Fruit fly (Drosophila melanogaster): Measurements from ENCODE around the gene Ance-3.
A peak's percentile ranks its signal among the peaks of the same experiment; 100 is the strongest.

Gene Ance-3

DNA sequence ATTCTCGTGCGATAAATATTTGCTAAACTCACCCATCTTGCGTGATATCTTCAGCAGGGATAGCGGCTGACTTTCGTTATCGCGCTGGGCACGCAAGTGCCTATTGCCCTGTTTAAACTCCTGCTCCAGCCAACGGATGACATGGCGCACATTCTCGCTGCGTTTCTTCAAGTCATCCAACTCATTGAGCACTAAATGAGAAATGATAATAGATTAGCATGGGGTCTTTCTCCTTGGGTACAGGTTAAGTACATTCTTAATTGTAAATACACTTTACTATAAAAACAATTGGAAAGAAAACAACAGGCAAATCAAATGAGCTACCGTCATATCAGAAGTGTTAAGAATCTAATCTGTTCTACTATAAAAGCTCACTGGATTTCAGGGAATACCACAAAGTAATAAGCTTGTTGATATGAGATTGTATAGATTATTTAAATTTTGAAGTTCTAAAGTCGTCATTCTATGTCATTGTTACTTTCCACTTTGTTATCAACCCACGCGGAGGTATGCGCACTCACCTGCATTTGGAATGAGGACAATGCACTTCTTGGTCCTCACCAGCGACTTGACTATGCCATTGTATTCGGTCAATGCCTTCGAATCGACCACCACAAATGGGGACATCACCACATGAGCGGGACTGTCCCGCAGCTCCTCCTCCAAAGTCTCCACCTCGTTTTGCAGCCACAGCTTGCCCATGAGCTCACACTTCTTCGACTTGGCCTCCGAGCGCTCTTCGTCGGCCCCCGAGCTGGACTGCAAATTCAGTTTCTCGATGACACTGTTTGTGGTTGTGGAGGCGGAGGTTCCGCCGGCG lies 14.2 kb upstream of the Ance-3 start:
- TF ChIP-seq CG17801 (GFP tag; optimal IDR thresholded peaks at IDR 0.05; ENCODE audit: partially characterized antibody) = no peak

DNA sequence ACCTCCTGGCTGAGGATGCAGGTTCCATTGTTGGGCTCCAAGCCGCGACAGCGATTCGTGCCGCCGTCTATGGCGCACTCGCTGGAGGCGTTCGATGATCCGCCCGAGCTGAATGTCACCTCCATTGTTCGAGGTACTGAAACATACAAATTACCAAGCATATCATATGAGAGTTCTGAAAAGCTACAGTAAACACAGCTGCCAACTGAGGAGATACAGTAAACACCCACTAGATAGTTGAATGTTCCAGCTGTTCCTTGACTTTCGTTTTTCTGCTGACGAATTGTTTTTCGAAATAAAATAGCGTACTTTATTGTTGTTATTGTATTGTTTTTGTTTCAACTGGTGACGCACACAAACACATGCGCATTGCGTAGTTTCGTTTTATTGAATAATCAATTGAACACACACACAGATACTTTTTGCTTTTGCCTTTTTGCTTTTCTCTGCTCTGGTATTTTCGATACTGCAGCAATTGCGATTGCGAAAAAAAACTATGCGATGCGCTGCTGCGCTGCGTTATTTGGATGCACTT lies 10.7 kb upstream of the Ance-3 start:
- TF ChIP-seq CG17801 (GFP tag; optimal IDR thresholded peaks at IDR 0.05; ENCODE audit: partially characterized antibody) = no peak

DNA sequence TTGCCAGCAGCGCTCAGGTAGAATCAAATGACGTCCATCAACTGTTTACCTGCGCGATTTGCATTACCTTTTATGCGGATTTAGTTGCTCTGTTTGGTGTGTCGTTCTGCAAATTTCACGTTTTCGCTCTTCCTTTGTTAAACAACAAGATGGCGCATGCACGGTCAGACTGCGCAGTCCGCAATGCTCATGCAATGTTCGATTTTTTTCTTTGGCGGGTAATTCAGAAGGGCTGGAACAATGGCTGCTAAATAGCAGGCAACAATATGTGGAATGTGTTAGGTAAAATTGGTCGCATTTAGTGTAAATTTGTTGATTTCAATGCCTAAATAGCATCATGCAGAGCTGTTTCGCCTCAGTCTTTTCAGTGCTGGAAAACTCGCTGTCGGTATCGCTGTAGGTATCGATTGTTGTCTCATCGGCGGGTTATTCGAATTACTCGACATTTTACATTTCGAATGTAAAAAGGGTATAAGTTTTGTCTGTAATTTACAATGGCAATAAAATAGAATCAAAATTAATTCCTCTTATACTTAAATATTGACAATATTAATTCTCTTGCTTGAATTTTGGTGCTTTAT lies 10.1 kb upstream of the Ance-3 start, which contains the start of gene Smg5:
Gene Smg5 (minus strand): TSS at position 331 of the 581 bp plus-strand sequence.
- peak; percentile 89 for TF ChIP-seq CG17801 (GFP tag; optimal IDR thresholded peaks at IDR 0.05; ENCODE audit: partially characterized antibody)

DNA sequence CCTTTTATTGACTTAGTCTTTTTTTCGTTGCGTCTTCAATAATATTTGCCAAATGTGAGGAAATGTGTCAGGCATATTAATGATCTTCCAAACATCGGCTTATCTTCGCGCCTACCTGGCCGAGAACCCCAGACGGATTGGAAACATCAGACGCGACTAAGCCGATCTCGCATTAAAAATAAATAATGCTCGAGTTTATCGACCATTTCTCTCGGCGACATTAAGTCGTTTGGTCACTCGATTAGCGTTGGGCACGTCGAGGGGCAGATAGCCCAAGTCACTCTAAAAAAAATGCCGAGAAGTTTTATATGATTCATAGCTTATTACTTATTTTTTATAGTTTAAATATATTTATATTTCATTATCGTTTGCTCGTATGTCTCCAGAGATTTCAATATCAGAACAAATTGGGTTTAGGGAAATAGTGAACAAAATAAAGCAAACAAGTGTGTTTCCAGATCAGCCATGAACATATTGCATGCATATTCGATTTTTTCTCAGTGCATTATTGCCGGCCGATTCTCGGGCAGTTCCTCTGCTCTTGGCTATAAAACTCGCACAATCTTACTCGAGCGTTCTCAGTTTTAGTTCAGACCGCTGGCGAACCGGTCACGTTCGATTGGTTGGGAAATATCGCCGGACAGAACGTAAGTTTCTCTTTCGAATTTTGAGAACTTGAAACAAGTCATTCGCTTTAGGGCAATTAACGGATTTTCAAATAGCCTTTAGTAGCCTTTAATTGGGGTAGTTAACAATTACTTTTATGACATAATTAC lies 9.3 kb upstream of the Ance-3 start, which contains the start of gene Ance:
Gene Ance (plus strand): TSS at position 574 of the 776 bp plus-strand sequence.
- TF ChIP-seq CG17801 (GFP tag; optimal IDR thresholded peaks at IDR 0.05; ENCODE audit: partially characterized antibody) = no peak

DNA sequence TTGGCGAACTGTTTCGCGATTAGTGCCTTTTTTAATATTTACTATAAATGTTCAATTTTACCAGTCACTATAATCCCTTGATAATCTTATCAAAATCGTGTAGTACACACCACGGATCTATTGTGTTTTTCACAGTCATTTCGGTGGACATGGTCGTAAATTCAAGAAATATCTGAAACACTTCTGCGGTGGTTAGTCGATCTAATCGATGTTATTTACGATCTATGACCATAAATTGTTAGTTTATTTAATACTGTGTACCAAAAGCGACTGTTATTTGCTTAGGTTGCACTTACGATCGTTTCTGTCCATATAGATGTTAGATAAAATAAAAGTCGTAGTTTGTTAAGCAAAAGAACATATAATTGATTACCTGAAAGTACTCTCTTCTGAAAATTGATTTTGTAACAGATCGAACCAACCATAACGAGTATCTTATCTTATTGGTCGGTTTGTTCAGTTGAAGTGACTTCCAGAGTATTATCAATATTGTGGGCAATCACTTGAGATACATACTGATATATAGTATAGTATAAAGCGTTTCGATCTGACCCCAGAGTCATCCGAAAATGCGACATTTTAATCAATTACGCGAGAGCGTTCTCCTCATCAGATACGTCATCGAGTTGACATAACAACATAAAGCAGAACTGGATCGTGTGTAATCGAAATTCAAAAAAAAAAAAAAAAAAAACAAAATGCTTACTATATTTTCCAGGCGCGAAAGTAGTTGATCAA lies 8.5 kb upstream of the Ance-3 start:
- no peak for TF ChIP-seq CG17801 (GFP tag; optimal IDR thresholded peaks at IDR 0.05; ENCODE audit: partially characterized antibody)

DNA sequence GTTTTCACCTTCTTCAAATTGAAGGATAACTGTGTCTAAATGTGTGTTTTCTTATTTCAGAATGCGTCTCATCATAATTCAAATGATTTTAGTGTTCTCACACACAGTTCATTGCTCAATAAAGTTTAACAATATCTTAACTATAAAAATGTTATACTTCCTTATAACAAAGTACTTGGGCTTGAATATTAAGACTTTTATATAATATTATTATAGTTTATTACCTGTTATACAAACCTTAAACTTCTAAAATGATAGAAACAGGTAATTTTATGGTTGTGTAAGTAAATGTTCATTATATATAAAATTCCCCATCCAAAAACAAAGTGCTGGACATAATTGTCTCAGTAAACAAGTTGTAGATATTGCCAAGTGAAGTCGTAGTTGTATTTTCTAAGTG lies 5.5 kb upstream of the Ance-3 start, which contains the start of gene Ance-2:
Gene Ance-2 (plus strand): TSS at position 301 of the 400 bp plus-strand sequence.
- no peak for TF ChIP-seq CG17801 (GFP tag; optimal IDR thresholded peaks at IDR 0.05; ENCODE audit: partially characterized antibody)

DNA sequence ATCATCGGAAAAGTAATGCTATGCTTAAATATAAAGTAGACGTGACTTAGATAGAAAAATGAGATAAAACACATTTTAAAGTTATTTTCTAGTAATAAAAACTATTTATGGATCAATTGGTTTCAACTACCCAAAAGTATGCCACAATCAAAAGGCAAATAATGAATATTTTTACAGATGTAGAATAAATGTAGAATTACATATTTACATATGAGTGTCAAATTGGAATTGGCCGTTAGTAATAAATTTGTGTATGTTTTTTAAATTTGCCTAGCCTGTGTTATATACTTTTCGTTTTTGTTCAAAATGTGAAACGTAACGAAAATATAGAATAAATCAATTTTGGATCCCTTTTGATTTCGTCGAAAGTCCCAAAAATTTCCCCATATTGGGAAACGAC lies 2.7 kb upstream of the Ance-3 start, which contains the start of gene Acyp:
Gene Acyp (plus strand): TSS at position 301 of the 400 bp plus-strand sequence.
- TF ChIP-seq CG17801 (GFP tag; optimal IDR thresholded peaks at IDR 0.05; ENCODE audit: partially characterized antibody) = no peak

DNA sequence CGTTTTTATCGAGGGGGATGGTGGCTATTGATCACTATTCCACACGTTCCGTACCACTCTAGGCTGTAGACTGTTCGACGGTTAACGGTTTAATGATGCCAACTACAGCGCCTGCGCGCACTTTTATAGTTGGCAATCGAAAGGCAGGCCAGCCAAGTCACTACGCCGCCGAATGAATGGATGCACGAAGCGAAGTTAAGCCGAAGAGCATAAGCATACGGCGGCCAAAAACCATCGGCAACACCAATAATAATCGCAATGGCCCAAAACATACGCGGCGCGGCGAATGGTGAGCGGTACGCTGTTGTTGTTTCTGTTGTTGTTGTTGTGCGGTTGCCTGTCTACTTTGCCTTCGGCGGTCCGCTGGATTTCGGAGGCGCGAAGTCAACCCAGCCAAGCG lies 8.9 kb downstream of the Ance-3 start, which contains the start of gene Vajk1:
Gene Vajk1 (minus strand): TSS at position 101 of the 400 bp plus-strand sequence.
- TF ChIP-seq CG17801 (GFP tag; optimal IDR thresholded peaks at IDR 0.05; ENCODE audit: partially characterized antibody) = no peak

DNA sequence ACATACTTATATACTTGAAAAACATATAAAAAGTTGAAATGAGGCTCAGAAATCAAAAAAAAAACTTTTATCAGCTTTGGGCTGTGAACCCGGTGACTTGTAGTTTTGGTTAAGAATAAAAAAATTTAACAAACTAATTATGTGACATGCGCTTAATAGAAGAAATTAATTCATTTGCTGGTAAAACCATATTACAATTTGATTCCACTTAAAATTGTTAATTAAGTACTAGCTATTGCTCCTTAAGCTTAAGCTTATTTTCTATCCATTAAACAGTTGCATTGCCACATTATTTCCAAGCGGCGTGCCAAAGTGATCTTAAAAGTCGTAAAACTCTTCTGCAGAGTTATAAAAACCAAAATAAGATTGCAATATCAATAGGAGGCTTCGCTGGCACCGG lies 9.5 kb downstream of the Ance-3 start:
- no peak for TF ChIP-seq CG17801 (GFP tag; optimal IDR thresholded peaks at IDR 0.05; ENCODE audit: partially characterized antibody)

DNA sequence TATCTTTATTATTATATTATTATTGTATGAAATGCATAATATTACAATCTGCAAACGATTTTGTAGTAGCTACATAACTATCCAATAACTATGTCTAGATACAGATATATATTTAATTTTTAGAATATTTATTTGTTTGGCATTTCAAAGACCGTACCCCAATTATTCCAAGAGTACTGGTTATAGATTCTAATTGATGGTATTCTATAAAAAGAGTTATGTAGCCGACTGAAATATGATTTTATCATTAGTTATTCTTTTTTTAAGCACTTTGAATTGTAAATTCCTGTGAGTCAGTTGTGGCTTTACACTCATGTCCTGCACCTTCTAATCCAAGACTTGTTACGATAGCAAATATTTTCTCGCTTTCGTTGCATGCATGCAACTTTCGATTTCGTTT lies 11.2 kb downstream of the Ance-3 start:
- TF ChIP-seq CG17801 (GFP tag; optimal IDR thresholded peaks at IDR 0.05; ENCODE audit: partially characterized antibody) = no peak

DNA sequence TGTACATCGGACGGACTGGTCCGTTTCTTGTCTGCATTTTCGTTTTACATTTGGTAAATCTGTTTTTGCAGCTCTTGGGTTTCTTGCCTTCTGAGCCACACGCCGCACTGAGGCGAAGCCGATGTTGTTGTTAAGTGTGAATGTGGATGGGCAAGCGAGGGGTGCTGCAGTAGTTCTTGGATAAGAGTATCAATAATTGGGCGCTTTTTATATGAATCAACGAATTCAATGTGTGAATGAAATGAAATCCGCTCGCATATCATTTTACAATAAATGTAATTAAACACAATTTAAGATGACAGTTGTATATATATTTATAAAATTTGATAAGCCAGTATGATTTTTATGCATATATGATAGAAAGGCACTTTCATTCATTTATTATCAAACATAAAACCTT lies 13.9 kb downstream of the Ance-3 start:
- no peak for TF ChIP-seq CG17801 (GFP tag; optimal IDR thresholded peaks at IDR 0.05; ENCODE audit: partially characterized antibody)

DNA sequence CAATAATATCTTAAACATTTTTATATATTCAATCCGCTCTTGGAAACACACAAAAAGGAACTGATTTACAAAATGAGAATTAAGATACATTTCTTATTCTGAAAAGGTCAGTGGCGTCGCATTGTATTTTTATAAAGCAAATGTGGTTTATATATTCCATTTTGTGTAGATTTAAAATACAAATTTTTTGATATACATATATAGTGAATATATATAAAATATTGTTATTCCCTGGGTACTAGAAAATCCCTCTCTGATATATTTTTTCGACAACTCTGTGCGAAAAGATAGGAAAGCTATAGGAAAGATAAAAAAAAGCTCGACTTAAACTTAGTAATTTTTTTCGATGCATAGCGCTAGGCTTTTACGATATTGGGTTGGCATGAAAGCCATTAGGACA lies 16.8 kb downstream of the Ance-3 start, which contains the start of gene CG42711:
Gene CG42711 (minus strand): TSS at position 45 of the 400 bp plus-strand sequence.
- no peak for TF ChIP-seq CG17801 (GFP tag; optimal IDR thresholded peaks at IDR 0.05; ENCODE audit: partially characterized antibody)

DNA sequence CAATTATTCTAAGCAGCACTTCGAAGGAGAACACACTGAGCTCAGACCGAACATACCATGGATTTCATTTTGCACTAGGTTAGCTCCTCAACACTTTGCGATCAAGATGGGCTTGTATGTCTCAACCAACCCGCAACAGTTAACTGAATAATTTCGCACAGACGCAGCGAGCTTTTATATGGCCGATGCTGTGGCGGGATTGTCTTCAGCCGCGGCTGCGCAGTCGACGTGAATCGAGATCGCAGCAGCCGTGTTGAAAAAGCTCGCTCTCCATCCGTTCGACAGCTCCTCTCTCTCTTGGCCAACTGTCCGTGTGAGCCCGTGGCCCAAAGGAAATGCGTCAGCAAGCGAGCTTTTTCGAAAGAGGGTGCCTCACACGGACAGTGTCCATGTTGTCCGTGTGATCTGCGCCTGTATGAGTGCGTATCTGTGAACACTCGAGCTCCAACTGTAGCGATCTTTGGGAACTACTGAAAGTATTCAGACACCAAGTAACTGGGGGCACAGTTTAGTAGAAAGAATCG lies 20.1 kb downstream of the Ance-3 start, which contains the start of gene Vajk2:
Gene Vajk2 (minus strand): TSS at position 151 of the 524 bp plus-strand sequence.
- TF ChIP-seq CG17801 (GFP tag; optimal IDR thresholded peaks at IDR 0.05; ENCODE audit: partially characterized antibody) = no peak

DNA sequence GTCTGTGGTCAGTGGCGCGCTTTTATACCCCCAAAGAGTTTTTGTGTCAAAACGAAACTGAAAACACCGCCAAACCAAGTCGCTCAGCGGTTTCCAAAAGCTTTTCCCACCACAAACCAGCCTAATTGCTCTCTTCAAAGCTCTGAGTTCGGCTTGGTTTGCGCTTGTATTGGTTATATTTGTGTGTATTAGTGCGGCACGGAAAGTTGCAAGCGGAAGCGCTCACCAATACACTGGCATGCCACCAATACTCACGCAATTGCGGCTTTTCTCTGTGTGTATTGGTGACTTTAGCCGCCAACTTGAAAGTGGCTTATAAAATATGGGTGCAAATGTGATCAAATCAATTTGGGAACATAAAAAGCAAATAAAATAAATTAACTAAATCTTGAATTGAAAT lies 33.0 kb downstream of the Ance-3 start, which contains the start of gene Vajk3:
Gene Vajk3 (minus strand): TSS at position 1 of the 400 bp plus-strand sequence.
- TF ChIP-seq CG17801 (GFP tag; optimal IDR thresholded peaks at IDR 0.05; ENCODE audit: partially characterized antibody) = no peak

All from ovary, adult (tissue).